Fruit fly (Drosophila melanogaster): ENCODE data around the gene Hers.

DNA sequence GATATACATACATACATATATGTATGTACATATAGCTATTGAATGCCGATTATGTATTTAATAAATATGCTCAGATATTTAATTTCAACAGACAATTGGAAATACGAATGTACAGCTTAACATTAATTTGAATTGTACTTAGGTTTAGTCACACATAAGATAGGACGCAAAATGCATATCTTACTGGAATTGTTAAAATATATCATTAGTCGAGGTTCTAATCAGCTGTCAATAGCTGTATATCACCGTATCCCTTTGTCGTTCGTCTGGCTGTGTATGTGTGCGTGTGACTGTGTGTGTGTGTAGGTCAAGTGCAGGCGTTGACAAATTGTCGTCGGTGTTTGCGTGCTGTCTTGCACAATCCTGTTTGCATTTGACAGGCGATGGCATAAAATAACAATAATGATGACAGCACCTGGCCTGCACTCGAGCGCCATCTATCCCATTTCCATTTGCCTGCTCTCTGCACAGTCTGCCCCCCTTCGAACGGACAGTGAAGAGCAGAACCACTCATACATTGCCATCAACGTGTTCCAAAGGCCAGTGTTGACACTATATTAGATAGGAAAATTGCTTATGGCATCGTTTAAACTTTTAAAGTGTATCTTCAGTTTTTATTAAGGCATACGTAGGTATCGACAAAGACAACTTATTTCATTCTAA lies 31.5 kb downstream of the Hers start:
- TF ChIP-seq usp (GFP tag; optimal IDR thresholded peaks at IDR 0.05) (no peak), psq (optimal IDR thresholded peaks at IDR 0.05) (no peak), pan (optimal IDR thresholded peaks at IDR 0.05) (no peak), EcR (GFP tag; optimal IDR thresholded peaks at IDR 0.05) (no peak), CG8478 (optimal IDR thresholded peaks at IDR 0.05) (no peak), Dll (optimal IDR thresholded peaks at IDR 0.05) (no peak)
